Fruit fly (Drosophila melanogaster): ENCODE results near the gene Cox11.

Cox11 gene

DNA sequence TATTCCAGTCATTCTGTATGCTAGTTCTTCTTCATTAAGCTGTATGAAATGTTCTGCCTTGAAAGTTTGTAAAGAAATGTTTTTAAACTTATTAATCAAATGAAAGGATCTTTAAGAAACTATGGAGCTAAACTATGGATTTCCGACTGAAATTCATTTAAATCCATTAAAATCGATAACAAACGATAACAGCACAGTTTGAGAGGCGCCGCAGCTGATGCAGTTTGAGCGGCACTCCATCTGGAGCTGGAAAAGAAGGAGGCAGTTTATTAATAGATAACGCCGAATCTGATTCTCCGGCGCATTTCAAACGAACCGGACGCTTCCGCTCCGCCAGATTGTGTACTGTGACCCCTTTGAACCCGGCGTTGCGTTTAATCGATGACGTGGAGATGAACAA lies 1.1 kb downstream of the Cox11 start, which contains the start of gene CG31915 (continued):
- no peak for TF ChIP-seq CG11398 (GFP tag; optimal IDR thresholded peaks at IDR 0.05)
- no peak for TF ChIP-seq sens-2 (GFP tag; IDR thresholded peaks at IDR 0.05)
- TF ChIP-seq CG32772 (GFP tag; IDR thresholded peaks at IDR 0.05), result no peak
- no peak for TF ChIP-seq ab (GFP tag; optimal IDR thresholded peaks at IDR 0.05)
- TF ChIP-seq CG4730 (GFP tag; IDR thresholded peaks at IDR 0.05), result no peak
- TF ChIP-seq Aef1 (GFP tag; IDR thresholded peaks at IDR 0.05), result no peak
- TF ChIP-seq MBD-R2 (GFP tag; IDR thresholded peaks at IDR 0.05), result peak; percentile 82
- TF ChIP-seq pita (GFP tag; optimal IDR thresholded peaks at IDR 0.05), result no peak
- TF ChIP-seq CG1603 (tag; optimal IDR thresholded peaks at IDR 0.05), result no peak
- TF ChIP-seq Camta (GFP tag; optimal IDR thresholded peaks at IDR 0.05), result no peak
- TF ChIP-seq ATbp (GFP tag; optimal IDR thresholded peaks at IDR 0.05), result no peak
- peak; percentile 68; the same call in 1 of the 3 replicates for TF ChIP-seq mld (GFP tag; IDR thresholded peaks at IDR 0.05; ENCODE audit: partially characterized antibody)
- no peak for TF ChIP-seq ash1 (GFP tag; optimal IDR thresholded peaks at IDR 0.05)
- TF ChIP-seq NC2β (GFP tag; optimal IDR thresholded peaks at IDR 0.05), result no peak
- TF ChIP-seq CG8388 (GFP tag; optimal IDR thresholded peaks at IDR 0.05), result no peak
- no peak for TF ChIP-seq CG17568 (GFP tag; optimal IDR thresholded peaks at IDR 0.05)
- peak; percentile 61; the same call in 2 of the 3 replicates for TF ChIP-seq zen2 (GFP tag; IDR thresholded peaks at IDR 0.05; ENCODE audit: partially characterized antibody)
- peak; percentile 8; the same call in 1 of the 2 replicates for TF ChIP-seq CG42726 (GFP tag; IDR thresholded peaks at IDR 0.05; ENCODE audit: partially characterized antibody)
- no peak for TF ChIP-seq CG6683 (GFP tag; optimal IDR thresholded peaks at IDR 0.05)
- TF ChIP-seq unpg (GFP tag; optimal IDR thresholded peaks at IDR 0.05), result no peak
- no peak for TF ChIP-seq ap (GFP tag; IDR thresholded peaks at IDR 0.05)
- no peak for TF ChIP-seq Dip3 (GFP tag; optimal IDR thresholded peaks at IDR 0.05)
- no peak for TF ChIP-seq CG11247 (GFP tag; IDR thresholded peaks at IDR 0.05)
- no peak for TF ChIP-seq Stat92E (GFP tag; optimal IDR thresholded peaks at IDR 0.05)
- TF ChIP-seq CG9609 (GFP tag; optimal IDR thresholded peaks at IDR 0.05), result no peak
- TF ChIP-seq prd (optimal IDR thresholded peaks at IDR 0.05), result no peak
- no peak for TF ChIP-seq prd (GFP tag; IDR thresholded peaks at IDR 0.05)
- TF ChIP-seq CG6654 (GFP tag; optimal IDR thresholded peaks at IDR 0.05), result peak; percentile 100
- no peak for TF ChIP-seq Adf1 (GFP tag; IDR thresholded peaks at IDR 0.05)
- no peak for TF ChIP-seq jigr1 (GFP tag; IDR thresholded peaks at IDR 0.05)
- TF ChIP-seq Sox100B (GFP tag; optimal IDR thresholded peaks at IDR 0.05), result no peak
- no peak for TF ChIP-seq CG7271 (tag; optimal IDR thresholded peaks at IDR 0.05)
- no peak for TF ChIP-seq Usf (GFP tag; optimal IDR thresholded peaks at IDR 0.05)
- no peak for TF ChIP-seq CG10565 (GFP tag; optimal IDR thresholded peaks at IDR 0.05)
- TF ChIP-seq pzg (GFP tag; optimal IDR thresholded peaks at IDR 0.05), result peak; percentile 37
- TF ChIP-seq CG31441 (GFP tag; IDR thresholded peaks at IDR 0.05), result no peak
- TF ChIP-seq B-H2 (GFP tag; optimal IDR thresholded peaks at IDR 0.05), result no peak
- TF ChIP-seq sens (GFP tag), result peak; percentile 27
- no peak for TF ChIP-seq row (GFP tag; IDR thresholded peaks at IDR 0.05)
- no peak for TF ChIP-seq gro (GFP tag; optimal IDR thresholded peaks at IDR 0.05)
- TF ChIP-seq sna (GFP tag; IDR thresholded peaks at IDR 0.05; ENCODE audit: partially characterized antibody), result 0 out of 2 replicates have a peak, but pooled peaks have one; percentile 39
- peak; percentile 47; the same call in 1 of the 3 replicates for TF ChIP-seq CG34422 (GFP tag; IDR thresholded peaks at IDR 0.05)
- peak; percentile 8 for TF ChIP-seq BEAF-32 (GFP tag; optimal IDR thresholded peaks at IDR 0.05)
- no peak for TF ChIP-seq CG15269 (tag; optimal IDR thresholded peaks at IDR 0.05)
- TF ChIP-seq CG2875 (GFP tag; optimal IDR thresholded peaks at IDR 0.05), result no peak
- no peak for TF ChIP-seq zen (tag; optimal IDR thresholded peaks at IDR 0.05)
- TF ChIP-seq MESR4 (GFP tag; optimal IDR thresholded peaks at IDR 0.05), result peak; percentile 54
- no peak for TF ChIP-seq ac (GFP tag; optimal IDR thresholded peaks at IDR 0.05)
- no peak for TF ChIP-seq Deaf1 (tag; optimal IDR thresholded peaks at IDR 0.05)
- TF ChIP-seq CG6765 (GFP tag; optimal IDR thresholded peaks at IDR 0.05), result no peak
- no peak for TF ChIP-seq NK7.1 (GFP tag; optimal IDR thresholded peaks at IDR 0.05)

Data from whole organism, embryonic.